Fruit fly (Drosophila melanogaster): ENCODE data around the gene CG14785.

Gene CG14785

dm6 chrX:1476848-1477247 is 20.0 kb upstream of the CG14785 start, which contains the start of the genes Rab27 and mei-38 (continued):
- TF ChIP-seq Fer1 (GFP tag; optimal IDR thresholded peaks at IDR 0.05) (peak; percentile 9), Scr (GFP tag; IDR thresholded peaks at IDR 0.05; ENCODE audit: partially characterized antibody) (peak; percentile 74), p53 (GFP tag; optimal IDR thresholded peaks at IDR 0.05) (no peak), dpn (GFP tag; optimal IDR thresholded peaks at IDR 0.05) (peak; percentile 40 to 56), jumu (GFP tag; optimal IDR thresholded peaks at IDR 0.05) (peak; percentile 44), CG15514 (GFP tag; optimal IDR thresholded peaks at IDR 0.05) (peak; percentile 62), CG16813 (GFP tag; IDR thresholded peaks at IDR 0.05; ENCODE audit: partially characterized antibody) (peak; percentile 73), CG12219 (GFP tag; optimal IDR thresholded peaks at IDR 0.05) (no peak), crp (GFP tag; optimal IDR thresholded peaks at IDR 0.05) (no peak), ato (GFP tag; IDR thresholded peaks at IDR 0.05; ENCODE audit: partially characterized antibody) (peak; percentile 33; the same call in 1 of the 2 replicates), CG32767 (GFP tag; IDR thresholded peaks at IDR 0.05) (0 out of 2 replicates have a peak, but pooled peaks have one; percentile 27), CG9932 (GFP tag; IDR thresholded peaks at IDR 0.05) (peak; percentile 72), CG42726 (GFP tag; IDR thresholded peaks at IDR 0.05; ENCODE audit: partially characterized antibody) (peak; percentile 72), repo (GFP tag; optimal IDR thresholded peaks at IDR 0.05) (peak; percentile 5), CG1602 (GFP tag; optimal IDR thresholded peaks at IDR 0.05) (no peak), E2f1 (GFP tag; IDR thresholded peaks at IDR 0.05) (peak; percentile 27; the same call in 1 of the 2 replicates), Rfx (GFP tag; IDR thresholded peaks at IDR 0.05) (peak; percentile 64), CG12155 (GFP tag; optimal IDR thresholded peaks at IDR 0.05) (peak; percentile 17), Antp (GFP tag; optimal IDR thresholded peaks at IDR 0.05) (peak; percentile 32), CG33213 (GFP tag; optimal IDR thresholded peaks at IDR 0.05) (no peak), vnd (GFP tag; IDR thresholded peaks at IDR 0.05; ENCODE audit: partially characterized antibody) (0 out of 3 replicates have a peak, but pooled peaks have one; percentile 45), Bdp1 (GFP tag; optimal IDR thresholded peaks at IDR 0.05) (peak; percentile 22), HmgD (GFP tag; optimal IDR thresholded peaks at IDR 0.05) (peak; percentile 34), Dll (GFP tag; IDR thresholded peaks at IDR 0.05; ENCODE audit: partially characterized antibody) (peak; percentile 71; the same call in 3 of the 4 replicates), phol (tag; optimal IDR thresholded peaks at IDR 0.05) (peak; percentile 48), lilli (GFP tag; optimal IDR thresholded peaks at IDR 0.05) (peak; percentile 18), CG11456 (GFP tag; IDR thresholded peaks at IDR 0.05) (peak; percentile 36; the same call in 1 of the 3 replicates), CG17186 (GFP tag; optimal IDR thresholded peaks at IDR 0.05) (peak; percentile 75), vvl (GFP tag; IDR thresholded peaks at IDR 0.05) (peak; percentile 57), CG13287 (GFP tag; IDR thresholded peaks at IDR 0.05; ENCODE audit: partially characterized antibody) (peak; percentile 80), gfzf (GFP tag; optimal IDR thresholded peaks at IDR 0.05) (peak; percentile 57), zf30C (GFP tag; optimal IDR thresholded peaks at IDR 0.05) (peak; percentile 40), Nf-YB (GFP tag; optimal IDR thresholded peaks at IDR 0.05) (no peak), sna (GFP tag; IDR thresholded peaks at IDR 0.05; ENCODE audit: partially characterized antibody) (peak; percentile 63; the same call in 1 of the 2 replicates), CG31441 (GFP tag; IDR thresholded peaks at IDR 0.05) (no peak), Dp (GFP tag; optimal IDR thresholded peaks at IDR 0.05) (peak; percentile 93), pzg (GFP tag; optimal IDR thresholded peaks at IDR 0.05) (peak; percentile 70), CoRest (tag; optimal IDR thresholded peaks at IDR 0.05) (peak; percentile 8), fu2 (GFP tag; optimal IDR thresholded peaks at IDR 0.05) (peak; percentile 3), CG1792 (GFP tag; optimal IDR thresholded peaks at IDR 0.05) (peak; percentile 23), ERR (GFP tag; optimal IDR thresholded peaks at IDR 0.05) (no peak), CG7745 (tag; optimal IDR thresholded peaks at IDR 0.05) (no peak), oc (tag; optimal IDR thresholded peaks at IDR 0.05) (no peak), nerfin-2 (GFP tag; IDR thresholded peaks at IDR 0.05; ENCODE audit: partially characterized antibody) (0 out of 2 replicates have a peak, but pooled peaks have one; percentile 29), tgo (GFP tag; IDR thresholded peaks at IDR 0.05) (no peak), caup (GFP tag; optimal IDR thresholded peaks at IDR 0.05; ENCODE audit: severe bottlenecking) (peak; percentile 22), CG6254 (GFP tag; optimal IDR thresholded peaks at IDR 0.05) (no peak), HLH4C (GFP tag; IDR thresholded peaks at IDR 0.05; ENCODE audit: partially characterized antibody) (peak; percentile 62; the same call in 2 of the 3 replicates)

All from whole organism, embryonic.